Worm (Caenorhabditis elegans) whole organism, mixed stage, embryonic: Measurements from ENCODE around the gene hlh-13.

ENCODE experiments used
- blmp-1 ChIP-seq: fragments of 150-350 bp; optimal IDR thresholded peaks from 2 replicates; lab custom pipeline; 2014; ENCODE audit warnings: missing biosample characterization, missing genetic modification characterization
- ces-1 ChIP-seq: fragments of 150-350 bp; optimal IDR thresholded peaks from 2 replicates; lab custom pipeline; 2014; ENCODE audit warnings: missing biosample characterization, missing genetic modification reagents, missing genetic modification characterization
- elt-1 ChIP-seq: sonication (generic microtip); optimal IDR thresholded peaks from 2 replicates; lab custom pipeline; 2017; ENCODE audit warnings: missing genetic modification characterization, mild to moderate bottlenecking, missing compliant biosample characterization, antibody characterized with exemption, moderate library complexity, borderline replicate concordance; ENCODE audit not compliant: insufficient read depth
- ham-2 ChIP-seq: fragments of 200-800 bp; sonication (Bioruptor generic); optimal IDR thresholded peaks from 2 replicates; lab custom pipeline; 2018; ENCODE audit warnings: mild to moderate bottlenecking, missing genetic modification characterization, missing compliant biosample characterization
- hlh-1 ChIP-seq: fragments of 150-350 bp; optimal IDR thresholded peaks from 2 replicates; lab custom pipeline; 2014; ENCODE audit warnings: missing biosample characterization, missing genetic modification reagents, missing genetic modification characterization
- mab-5 ChIP-seq: fragments of 150-350 bp; optimal IDR thresholded peaks from 2 replicates; lab custom pipeline; 2014; ENCODE audit warnings: missing biosample characterization, missing genetic modification characterization
- nhr-12 ChIP-seq: fragments of 150-350 bp; optimal IDR thresholded peaks from 2 replicates; lab custom pipeline; 2014; ENCODE audit warnings: missing biosample characterization, missing genetic modification characterization
- nhr-237 ChIP-seq: fragments of 150-350 bp; optimal IDR thresholded peaks from 2 replicates; lab custom pipeline; 2014; ENCODE audit warnings: missing biosample characterization, missing genetic modification characterization
- nhr-28 ChIP-seq: fragments of 150-350 bp; optimal IDR thresholded peaks from 2 replicates; lab custom pipeline; 2014; ENCODE audit warnings: missing biosample characterization, missing genetic modification characterization
- snpc-4 ChIP-seq: fragments of 150-350 bp; optimal IDR thresholded peaks from 2 replicates; lab custom pipeline; 2014; ENCODE audit warnings: missing biosample characterization, missing genetic modification characterization
- unc-62 ChIP-seq: fragments of 150-350 bp; optimal IDR thresholded peaks from 2 replicates; lab custom pipeline; 2014; ENCODE audit warnings: missing biosample characterization, missing genetic modification reagents, missing genetic modification characterization
- ztf-11 ChIP-seq: fragments of 150-350 bp; optimal IDR thresholded peaks from 2 replicates; lab custom pipeline; 2014; ENCODE audit warnings: missing biosample characterization, missing genetic modification characterization

ce11 chrX:4214643-4215042 lies 34.4 kb upstream of the hlh-13 start:
- TF ChIP-seq nhr-28 (tag; lab: Kevin White, UChicago) (no peak), ces-1 (GFP tag; lab: Kevin White, UChicago) (peak; percentile 30), elt-1 (no peak), snpc-4 (tag; lab: Kevin White, UChicago) (no peak), blmp-1 (tag; lab: Kevin White, UChicago) (no peak), nhr-237 (tag; lab: Kevin White, UChicago) (no peak), ztf-11 (tag; lab: Kevin White, UChicago) (no peak), nhr-12 (tag; lab: Kevin White, UChicago) (no peak), ham-2 (no peak), mab-5 (no peak), hlh-1 (tag; lab: Kevin White, UChicago) (no peak), unc-62 (GFP tag; lab: Kevin White, UChicago) (no peak)
